Worm (Caenorhabditis elegans): ENCODE data around the gene C49A9.10.

ce11 chrIV:6237508-6238227 is 31.5 kb upstream of the C49A9.10 start, which contains the start of the genes F58F9.6 and F58F9.8:
- no peak for TF ChIP-seq lsy-2 (tag; optimal IDR thresholded peaks at IDR 0.05)
- no peak for TF ChIP-seq crh-2 (tag; optimal IDR thresholded peaks at IDR 0.05)
- TF ChIP-seq ceh-82 (tag; optimal IDR thresholded peaks at IDR 0.05): no peak
- no peak for TF ChIP-seq ZK546.5 (tag; optimal IDR thresholded peaks at IDR 0.05)
- no peak for TF ChIP-seq lin-39 (tag; optimal IDR thresholded peaks at IDR 0.05)

All from whole organism, L2 larva.